Worm (Caenorhabditis elegans): ENCODE data around the gene B0478.3.

DNA sequence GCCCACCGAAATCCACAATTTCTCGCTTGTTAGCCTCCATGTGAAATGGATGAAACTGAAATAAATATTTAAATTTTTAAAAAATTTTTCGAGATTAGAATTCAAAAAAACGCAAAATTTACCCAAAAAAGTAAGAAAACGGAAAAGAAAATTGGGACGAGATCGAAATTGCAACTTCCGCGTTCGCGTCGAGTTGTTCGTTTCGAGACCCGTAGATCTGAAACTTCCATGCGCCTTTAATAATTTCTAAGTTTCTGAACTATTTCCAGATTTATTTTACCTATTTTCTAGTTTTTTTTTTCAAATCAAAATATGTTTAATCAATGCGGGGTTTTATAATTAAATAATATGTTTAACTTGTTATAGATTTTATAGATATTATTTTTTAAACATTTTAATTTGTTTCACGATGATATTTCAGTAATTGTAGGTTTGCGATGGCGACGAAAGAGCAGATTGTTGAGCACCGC is 12.7 kb upstream of the B0478.3 start, which contains the start of the genes pgl-1 and him-3:
- TF ChIP-seq elt-1 (tag; optimal IDR thresholded peaks at IDR 0.05), result no peak
- no peak for TF ChIP-seq nhr-25 (tag; optimal IDR thresholded peaks at IDR 0.05)
- no peak for TF ChIP-seq nhr-76 (tag; optimal IDR thresholded peaks at IDR 0.05)
- no peak for TF ChIP-seq nhr-77 (tag; optimal IDR thresholded peaks at IDR 0.05)
- TF ChIP-seq mdl-1 (tag; optimal IDR thresholded peaks at IDR 0.05), result no peak
- TF ChIP-seq ZK546.5 (tag; optimal IDR thresholded peaks at IDR 0.05), result no peak
- no peak for TF ChIP-seq skn-1 (tag; optimal IDR thresholded peaks at IDR 0.05)
- TF ChIP-seq tbx-2 (tag; optimal IDR thresholded peaks at IDR 0.05), result no peak
- no peak for TF ChIP-seq aly-2 (tag; optimal IDR thresholded peaks at IDR 0.05)
- no peak for TF ChIP-seq elt-2 (tag; optimal IDR thresholded peaks at IDR 0.05)
- no peak for TF ChIP-seq ztf-4 (tag; optimal IDR thresholded peaks at IDR 0.05)
- no peak for TF ChIP-seq lin-39 (tag; optimal IDR thresholded peaks at IDR 0.05)
- no peak for TF ChIP-seq snpc-4 (tag; optimal IDR thresholded peaks at IDR 0.05)

All from whole organism, L3 larva.